Fruit fly (Drosophila melanogaster) whole organism, wandering third instar larva: ENCODE measurements around the gene CG10584.

Source experiments
- Abd-B ChIP-seq: fragments of >200 bp; optimal IDR thresholded peaks from 2 replicates; lab custom pipeline; 2017; ENCODE audit warnings: missing biosample characterization, missing genetic modification characterization
- CG32264 ChIP-seq: fragments of 200-800 bp; sonication (Bioruptor generic); optimal IDR thresholded peaks from 2 replicates; lab custom pipeline; 2016; ENCODE audit warnings: missing biosample characterization, missing genetic modification characterization
- CG9705 ChIP-seq: fragments of 200-800 bp; sonication (Bioruptor generic); optimal IDR thresholded peaks from 2 replicates; lab custom pipeline; 2018; ENCODE audit warnings: missing biosample characterization, mild to moderate bottlenecking, missing genetic modification characterization
- CrebA ChIP-seq: fragments of 200-800 bp; sonication (Bioruptor generic); optimal IDR thresholded peaks from 2 replicates; lab custom pipeline; 2016; ENCODE audit warnings: missing biosample characterization, mild to moderate bottlenecking, missing genetic modification characterization, borderline replicate concordance
- Dfd ChIP-seq: fragments of >200 bp; optimal IDR thresholded peaks from 2 replicates; lab custom pipeline; 2017; ENCODE audit warnings: missing biosample characterization, missing genetic modification characterization
- Dif ChIP-seq: fragments of 200-275, 200-300 bp; sonication (Bioruptor generic); optimal IDR thresholded peaks from 2 replicates; lab custom pipeline; 2018; ENCODE audit warnings: missing biosample characterization, missing genetic modification characterization; ENCODE audit not compliant: partially characterized antibody
- GATAd ChIP-seq: sonication (Bioruptor generic); optimal IDR thresholded peaks from 2 replicates; lab custom pipeline; 2016; ENCODE audit warnings: missing biosample characterization, missing genetic modification characterization
- HLH106 ChIP-seq: fragments of 200-800 bp; optimal IDR thresholded peaks from 3 replicates; lab custom pipeline; 2019; ENCODE audit warnings: missing biosample characterization, mild to moderate bottlenecking, missing genetic modification characterization, moderate library complexity
- Hnf4 ChIP-seq: fragments of 200-800 bp; sonication (Bioruptor generic); optimal IDR thresholded peaks from 2 replicates; lab custom pipeline; 2016; ENCODE audit warnings: missing biosample characterization, mild to moderate bottlenecking, missing genetic modification characterization
- Hr78 ChIP-seq: fragments of >200 bp; optimal IDR thresholded peaks from 2 replicates; lab custom pipeline; 2017; ENCODE audit warnings: missing biosample characterization, missing genetic modification characterization
- Hr83 ChIP-seq: fragments of 200-300 bp; sonication (Bioruptor generic); optimal IDR thresholded peaks from 2 replicates; lab custom pipeline; 2016; ENCODE audit warnings: missing biosample characterization, mild to moderate bottlenecking, missing genetic modification characterization, moderate library complexity; ENCODE audit not compliant: poor library complexity, severe bottlenecking
- Jra ChIP-seq: sonication (Bioruptor generic); optimal IDR thresholded peaks from 2 replicates; lab custom pipeline; 2016; ENCODE audit warnings: missing biosample characterization, missing genetic modification characterization
- Mio ChIP-seq: sonication (Bioruptor generic); optimal IDR thresholded peaks from 2 replicates; lab custom pipeline; 2016; ENCODE audit warnings: missing biosample characterization, missing genetic modification characterization
- Myc ChIP-seq: fragments of >200 bp; optimal IDR thresholded peaks from 2 replicates; lab custom pipeline; 2017
- N ChIP-seq: fragments of >200 bp; optimal IDR thresholded peaks from 2 replicates; lab custom pipeline; 2018; ENCODE audit warnings: missing biosample characterization, missing external identifiers, missing genetic modification characterization
- OdsH ChIP-seq: fragments of 200-800 bp; sonication (Bioruptor generic); optimal IDR thresholded peaks from 2 replicates; lab custom pipeline; 2016; ENCODE audit warnings: missing biosample characterization, mild to moderate bottlenecking, missing genetic modification characterization
- Rel ChIP-seq, 2 experiments: fragments of 200-800 bp; sonication (Bioruptor generic) in 1 of 2; optimal IDR thresholded peaks; 2 replicates in 1 of 2; 3 replicates in 1 of 2; lab custom pipeline; 2016 to 2019; ENCODE audit warnings: mild to moderate bottlenecking in 2 of 2, missing biosample characterization in 2 of 2, missing genetic modification characterization in 2 of 2, moderate library complexity in 1 of 2
- Sp1 ChIP-seq: fragments of 200-800 bp; sonication (Bioruptor generic); optimal IDR thresholded peaks from 3 replicates; lab custom pipeline; 2019; ENCODE audit warnings: missing biosample characterization, mild to moderate bottlenecking, missing genetic modification characterization, moderate library complexity
- Vsx2 ChIP-seq: fragments of 200-300, 225-300 bp; sonication (Bioruptor generic); optimal IDR thresholded peaks from 2 replicates; lab custom pipeline; 2018; ENCODE audit warnings: missing biosample characterization, missing genetic modification characterization; ENCODE audit not compliant: partially characterized antibody
- br ChIP-seq: fragments of 200-800 bp; sonication (Bioruptor generic); optimal IDR thresholded peaks from 2 replicates; lab custom pipeline; 2016; ENCODE audit warnings: missing biosample characterization, missing genetic modification characterization
- brk ChIP-seq: fragments of 200-800 bp; sonication (Bioruptor generic); optimal IDR thresholded peaks from 2 replicates; lab custom pipeline; 2016; ENCODE audit warnings: missing biosample characterization, mild to moderate bottlenecking, missing genetic modification characterization
- dl ChIP-seq, 2 experiments: fragments of 175-275, 200-275 bp in 1 of 2; fragments of 200-275 bp in 1 of 2; sonication (Bioruptor generic); optimal IDR thresholded peaks; lab custom pipeline; 2018; ENCODE audit warnings: mild to moderate bottlenecking in 2 of 2, missing biosample characterization in 2 of 2, missing genetic modification characterization in 2 of 2, moderate library complexity in 2 of 2; ENCODE audit not compliant: partially characterized antibody in 2 of 2, insufficient read depth in 1 of 2
- dmrt93B ChIP-seq: fragments of 200-800 bp; sonication (Bioruptor generic); optimal IDR thresholded peaks from 2 replicates; lab custom pipeline; 2018; ENCODE audit warnings: missing biosample characterization, mild to moderate bottlenecking, missing genetic modification characterization
- dsf ChIP-seq: sonication (Bioruptor generic); optimal IDR thresholded peaks from 2 replicates; lab custom pipeline; 2016; ENCODE audit warnings: missing biosample characterization, missing genetic modification characterization, borderline replicate concordance
- ey ChIP-seq: fragments of 200-800 bp; sonication (Bioruptor generic); optimal IDR thresholded peaks from 2 replicates; lab custom pipeline; 2016; ENCODE audit warnings: missing biosample characterization, missing genetic modification characterization
- foxo ChIP-seq, 2 experiments: fragments of 200-800 bp; sonication (Bioruptor generic); optimal IDR thresholded peaks; 2 replicates in 1 of 2; 3 replicates in 1 of 2; lab custom pipeline; 2016 to 2017; ENCODE audit warnings: missing biosample characterization in 2 of 2, missing genetic modification characterization in 2 of 2
- fru ChIP-seq: fragments of 200-800 bp; sonication (Bioruptor generic); optimal IDR thresholded peaks from 3 replicates; lab custom pipeline; 2016; ENCODE audit warnings: missing biosample characterization, mild to moderate bottlenecking, missing genetic modification characterization
- h ChIP-seq: fragments of 200-800 bp; sonication (Bioruptor generic); optimal IDR thresholded peaks from 3 replicates; lab custom pipeline; 2016; ENCODE audit warnings: missing biosample characterization, mild to moderate bottlenecking, missing genetic modification characterization
- jim ChIP-seq: fragments of 175-275, 200-325 bp; sonication (Bioruptor generic); optimal IDR thresholded peaks from 2 replicates; lab custom pipeline; 2016; ENCODE audit warnings: missing biosample characterization, mild to moderate bottlenecking, missing genetic modification characterization
- lola ChIP-seq: fragments of >200 bp; optimal IDR thresholded peaks from 2 replicates; lab custom pipeline; 2017; ENCODE audit warnings: missing biosample characterization, missing genetic modification characterization
- pan ChIP-seq: fragments of >200 bp; optimal IDR thresholded peaks from 2 replicates; lab custom pipeline; 2017
- psq ChIP-seq: fragments of 200-800 bp; sonication (Bioruptor generic); optimal IDR thresholded peaks from 3 replicates; lab custom pipeline; 2017; ENCODE audit warnings: missing biosample characterization, mild to moderate bottlenecking, missing genetic modification characterization, moderate library complexity
- rgr ChIP-seq: fragments of 200-800 bp; sonication (Bioruptor generic); optimal IDR thresholded peaks from 3 replicates; lab custom pipeline; 2016; ENCODE audit warnings: missing biosample characterization, mild to moderate bottlenecking, missing genetic modification characterization
- sage ChIP-seq: fragments of 200-800 bp; sonication (Bioruptor generic); optimal IDR thresholded peaks from 2 replicates; lab custom pipeline; 2016; ENCODE audit warnings: missing biosample characterization, mild to moderate bottlenecking, missing genetic modification characterization
- sv ChIP-seq: fragments of 200-800 bp; sonication (Bioruptor generic); optimal IDR thresholded peaks from 3 replicates; lab custom pipeline; 2016; ENCODE audit warnings: missing biosample characterization, missing genetic modification characterization
- tai ChIP-seq: sonication (Bioruptor generic); optimal IDR thresholded peaks from 2 replicates; lab custom pipeline; 2016; ENCODE audit warnings: missing biosample characterization, missing genetic modification characterization
- usp ChIP-seq: fragments of >200 bp; optimal IDR thresholded peaks from 2 replicates; lab custom pipeline; 2017; ENCODE audit warnings: missing biosample characterization, missing genetic modification characterization
- woc ChIP-seq: sonication (Bioruptor generic); optimal IDR thresholded peaks from 2 replicates; lab custom pipeline; 2016; ENCODE audit warnings: missing biosample characterization, mild to moderate bottlenecking, missing genetic modification characterization

CG10584 gene

DNA sequence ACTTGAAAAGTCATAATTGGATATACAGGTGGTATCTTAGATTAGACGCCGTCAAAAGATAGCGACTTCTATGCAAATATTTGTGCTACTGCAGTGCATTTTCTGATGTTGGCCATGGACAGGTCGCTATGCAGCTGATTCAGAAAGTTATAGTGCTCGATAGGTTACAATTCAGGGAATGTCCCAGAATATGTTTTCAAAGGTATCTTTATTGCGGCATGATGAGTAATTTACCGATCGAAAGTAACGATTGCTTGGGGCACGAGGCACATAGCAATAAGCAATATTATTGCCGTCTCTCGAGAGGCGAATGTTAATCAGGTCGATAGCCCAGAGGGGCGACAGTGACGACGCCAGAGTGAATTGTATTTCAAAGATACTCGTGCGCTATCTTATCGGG is 38.9 kb upstream of the CG10584 start:
- TF ChIP-seq jim (GFP tag; lab: Kevin White, UChicago) (no peak), pan (lab: Kevin White, UChicago) (no peak), Rel (GFP tag; optimal IDR thresholded peaks at IDR 0.05; lab: Kevin White, UChicago) (no peak), Rel (tag; optimal IDR thresholded peaks at IDR 0.05; lab: Kevin White, UChicago) (peak; percentile 95), OdsH (GFP tag; lab: Kevin White, UChicago) (no peak), fru (GFP tag; lab: Kevin White, UChicago) (peak; percentile 19), h (peak; percentile 19)

DNA sequence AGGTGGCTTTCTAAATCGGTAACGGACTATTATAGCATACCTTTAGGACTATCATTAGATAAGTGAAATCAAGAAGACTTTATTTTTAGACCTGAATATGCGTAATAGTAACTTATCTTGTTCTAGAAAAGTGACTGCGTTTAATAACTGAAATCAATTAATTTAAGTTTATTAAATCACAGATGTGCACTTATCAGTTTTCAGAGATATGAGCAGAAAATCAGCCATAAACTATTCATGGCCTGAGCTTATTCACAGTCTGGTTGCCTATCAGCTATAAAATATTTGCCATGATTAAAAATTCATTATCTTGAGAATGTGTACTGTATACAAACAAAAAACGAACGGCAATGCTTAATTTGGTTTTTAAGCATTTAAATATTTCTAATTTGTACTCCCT is 38.3 kb upstream of the CG10584 start:
- TF ChIP-seq Dif (GFP tag; lab: Kevin White, UChicago): no peak
- TF ChIP-seq pan (lab: Kevin White, UChicago): no peak

DNA sequence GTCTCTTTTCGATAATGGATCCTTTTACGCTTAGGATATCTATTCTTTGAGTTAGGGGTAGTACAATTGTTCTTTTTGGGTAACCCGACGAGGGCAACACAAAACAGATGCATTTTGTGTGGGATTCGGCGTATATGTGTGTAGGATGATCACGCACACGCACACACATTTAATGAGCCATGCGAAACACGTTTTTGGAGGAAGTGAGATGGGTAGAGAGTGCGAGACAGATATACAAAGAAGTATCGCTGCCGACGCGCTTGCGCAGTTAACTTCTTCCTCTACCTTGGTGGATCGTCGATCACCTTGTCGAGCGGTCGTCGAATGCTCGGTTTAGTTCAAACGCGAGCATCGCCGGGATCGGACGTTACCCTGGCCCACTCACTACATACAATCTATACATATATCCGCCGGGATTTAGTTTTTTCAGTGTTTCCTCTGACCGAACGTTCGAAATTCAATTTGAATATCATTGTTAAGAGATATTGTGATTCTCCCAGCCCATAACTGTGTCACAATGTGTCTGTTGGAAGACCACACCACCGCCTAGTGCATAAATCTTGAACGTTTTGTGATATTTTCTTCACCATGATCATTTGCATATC is 36.5 kb upstream of the CG10584 start:
- TF ChIP-seq rgr (GFP tag; lab: Kevin White, UChicago) (no peak), sv (no peak), Sp1 (GFP tag; lab: Kevin White, UChicago) (peak; percentile 9), dl (GFP tag; optimal IDR thresholded peaks at IDR 0.05; lab: Kevin White, UChicago; ENCODE audit: insufficient read depth in 1 of 2, partially characterized antibody in 2 of 2) (peak; percentile 28 to 33), Abd-B (no peak), Hr83 (peak; percentile 16), pan (lab: Kevin White, UChicago) (no peak), sage (GFP tag; lab: Kevin White, UChicago) (no peak), OdsH (GFP tag; lab: Kevin White, UChicago) (no peak), dmrt93B (no peak), Hnf4 (GFP tag; lab: Kevin White, UChicago) (no peak), GATAd (GFP tag; lab: Kevin White, UChicago) (no peak), Jra (no peak), Mio (no peak), CrebA (GFP tag; lab: Kevin White, UChicago) (no peak), ey (GFP tag; lab: Kevin White, UChicago) (no peak), psq (peak; percentile 4), usp (GFP tag; lab: Kevin White, UChicago) (no peak), N (GFP tag; lab: Kevin White, UChicago) (no peak), jim (GFP tag; lab: Kevin White, UChicago) (no peak), Vsx2 (GFP tag; lab: Kevin White, UChicago) (peak; percentile 82), Dfd (GFP tag; lab: Kevin White, UChicago) (no peak), Rel (GFP tag; optimal IDR thresholded peaks at IDR 0.05; lab: Kevin White, UChicago) (peak; percentile 5), Rel (tag; optimal IDR thresholded peaks at IDR 0.05; lab: Kevin White, UChicago) (peak; percentile 12), CG32264 (GFP tag; lab: Kevin White, UChicago) (no peak), Hr78 (GFP tag; lab: Kevin White, UChicago) (no peak), h (peak; percentile 2), dsf (GFP tag; lab: Kevin White, UChicago) (no peak), brk (no peak), foxo (GFP tag; optimal IDR thresholded peaks at IDR 0.05; lab: Kevin White, UChicago) (peak in 1 of 2 experiments; percentile 9), lola (GFP tag; lab: Kevin White, UChicago) (no peak), Dif (GFP tag; lab: Kevin White, UChicago) (peak; percentile 70), woc (GFP tag; lab: Kevin White, UChicago) (no peak), Myc (no peak), CG9705 (GFP tag; lab: Kevin White, UChicago) (no peak), br (GFP tag; lab: Kevin White, UChicago) (peak; percentile 37), fru (GFP tag; lab: Kevin White, UChicago) (peak; percentile 92), HLH106 (tag; lab: Kevin White, UChicago) (no peak), tai (GFP tag; lab: Kevin White, UChicago) (no peak)
